Fruit fly (Drosophila melanogaster) whole organism, embryonic: ENCODE data around the gene CG13077.

Source experiments
- Ada2b ChIP-seq: fragments of 200-800 bp; sonication (Bioruptor generic); IDR thresholded peaks from 2 replicates; pipeline ENCODE4 v1.3.6; 2022; ENCODE audit warnings: missing biosample characterization, missing genetic modification characterization
- Adf1 ChIP-seq: fragments of 200-800 bp; sonication (Bioruptor generic); IDR thresholded peaks from 2 replicates; pipeline ENCODE4 v1.3.6; 2022; ENCODE audit warnings: missing biosample characterization, missing genetic modification characterization
- CG10209 ChIP-seq: fragments of 200-800 bp; sonication (Bioruptor generic); optimal IDR thresholded peaks from 3 replicates; lab custom pipeline; 2017; ENCODE audit warnings: missing biosample characterization, mild to moderate bottlenecking, missing genetic modification characterization, missing genetic modification reagents
- CG10462 ChIP-seq: fragments of 200-800 bp; sonication (Bioruptor generic); optimal IDR thresholded peaks from 2 replicates; lab custom pipeline; 2016; ENCODE audit warnings: missing biosample characterization, missing genetic modification characterization
- CG12155 ChIP-seq: fragments of 200-800 bp; sonication (Bioruptor generic); optimal IDR thresholded peaks from 3 replicates; lab custom pipeline; 2016; ENCODE audit warnings: missing biosample characterization, missing genetic modification characterization
- CG13287 ChIP-seq: fragments of 200-800 bp; sonication (Bioruptor generic); IDR thresholded peaks from 2 replicates; pipeline ENCODE4 v1.3.6; 2022; ENCODE audit warnings: missing biosample characterization, missing genetic modification characterization; ENCODE audit not compliant: partially characterized antibody
- CG14014 ChIP-seq: fragments of 200-800 bp; sonication (Bioruptor generic); IDR thresholded peaks from 2 replicates; pipeline ENCODE4 v1.3.6; 2022; ENCODE audit warnings: missing biosample characterization, missing genetic modification characterization
- CG14667 ChIP-seq: fragments of 200-800 bp; sonication (Bioruptor generic); IDR thresholded peaks from 2 replicates; pipeline ENCODE4 v1.3.6; 2022; ENCODE audit warnings: missing biosample characterization, missing genetic modification characterization
- CG17328 ChIP-seq: fragments of 200-800 bp; sonication (Bioruptor generic); IDR thresholded peaks from 2 replicates; pipeline ENCODE4 v1.3.6; 2022; ENCODE audit warnings: missing biosample characterization, missing genetic modification characterization
- CG17912 ChIP-seq: fragments of 200-800 bp; sonication (Bioruptor generic); optimal IDR thresholded peaks from 2 replicates; lab custom pipeline; 2018; ENCODE audit warnings: missing biosample characterization, mild to moderate bottlenecking, missing genetic modification characterization
- CG18599 ChIP-seq: fragments of 200-800 bp; sonication (Bioruptor generic); optimal IDR thresholded peaks from 3 replicates; lab custom pipeline; 2017; ENCODE audit warnings: missing biosample characterization, missing genetic modification characterization, mild to moderate bottlenecking, moderate library complexity, missing genetic modification reagents
- CG2120 ChIP-seq: fragments of 200-800 bp; sonication (Bioruptor generic); optimal IDR thresholded peaks from 3 replicates; lab custom pipeline; 2016; ENCODE audit warnings: missing biosample characterization, missing genetic modification characterization
- CG31441 ChIP-seq: fragments of 200-800 bp; sonication (Bioruptor generic); IDR thresholded peaks from 2 replicates; pipeline ENCODE4 v1.3.6; 2022; ENCODE audit warnings: missing biosample characterization, missing genetic modification characterization
- CG3163 ChIP-seq: fragments of 200-800 bp; sonication (Bioruptor generic); optimal IDR thresholded peaks from 3 replicates; lab custom pipeline; 2016; ENCODE audit warnings: missing biosample characterization, missing genetic modification characterization
- CG3281 ChIP-seq: fragments of 200-800 bp; sonication (Bioruptor generic); optimal IDR thresholded peaks from 3 replicates; lab custom pipeline; 2017; ENCODE audit warnings: missing biosample characterization, mild to moderate bottlenecking, missing genetic modification characterization
- CG3407 ChIP-seq: fragments of 200-800 bp; sonication (Bioruptor generic); optimal IDR thresholded peaks from 2 replicates; lab custom pipeline; 2018; ENCODE audit warnings: missing biosample characterization, mild to moderate bottlenecking, missing genetic modification characterization
- CG34224 ChIP-seq: fragments of 200-800 bp; sonication (Bioruptor generic); IDR thresholded peaks from 3 replicates; pipeline ENCODE4 v1.3.6; 2022; ENCODE audit warnings: missing biosample characterization, missing genetic modification characterization; ENCODE audit not compliant: partially characterized antibody
- CG4424 ChIP-seq: fragments of 200-800 bp; sonication (Bioruptor generic); optimal IDR thresholded peaks from 3 replicates; lab custom pipeline; 2016; ENCODE audit warnings: missing biosample characterization, missing genetic modification characterization
- CG5180 ChIP-seq: fragments of 200-800 bp; sonication (Bioruptor generic); optimal IDR thresholded peaks from 3 replicates; lab custom pipeline; 2017; ENCODE audit warnings: missing biosample characterization, missing genetic modification characterization, mild to moderate bottlenecking, moderate library complexity, missing genetic modification reagents
- CG6175 ChIP-seq: fragments of 200-800 bp; sonication (Bioruptor generic); IDR thresholded peaks from 3 replicates; pipeline ENCODE4 v1.3.6; 2022; ENCODE audit warnings: missing biosample characterization, missing genetic modification characterization
- CG6272 ChIP-seq: fragments of 200-800 bp; sonication (Bioruptor generic); IDR thresholded peaks from 2 replicates; pipeline ENCODE4 v1.3.6; 2022; ENCODE audit warnings: missing biosample characterization, missing genetic modification characterization
- CG8478 ChIP-seq: fragments of >200 bp; optimal IDR thresholded peaks from 2 replicates; lab custom pipeline; 2018
- CG9215 ChIP-seq: fragments of 200-800 bp; sonication (Bioruptor generic); IDR thresholded peaks from 2 replicates; pipeline ENCODE4 v1.3.6; 2022; ENCODE audit warnings: missing biosample characterization, missing genetic modification characterization
- Camta ChIP-seq: fragments of 200-800 bp; sonication (Bioruptor generic); optimal IDR thresholded peaks from 2 replicates; lab custom pipeline; 2016; ENCODE audit warnings: missing biosample characterization, missing genetic modification characterization
- D19B ChIP-seq: fragments of 200-800 bp; sonication (Bioruptor generic); optimal IDR thresholded peaks from 2 replicates; lab custom pipeline; 2017; ENCODE audit warnings: missing biosample characterization, mild to moderate bottlenecking, missing genetic modification characterization
- Dp ChIP-seq: fragments of 200-800 bp; sonication (Bioruptor generic); optimal IDR thresholded peaks from 2 replicates; lab custom pipeline; 2018; ENCODE audit warnings: missing biosample characterization, mild to moderate bottlenecking, missing genetic modification characterization, moderate library complexity
- E2f1 ChIP-seq: fragments of 200-800 bp; sonication (Bioruptor generic); IDR thresholded peaks from 2 replicates; pipeline ENCODE4 v1.3.6; 2022; ENCODE audit warnings: missing biosample characterization, missing genetic modification characterization
- Eip74EF ChIP-seq, 2 experiments: fragments of 200-800 bp in 1 of 2; fragments of >200 bp in 1 of 2; sonication (Bioruptor generic) in 1 of 2; optimal IDR thresholded peaks; 2 replicates each; lab custom pipeline; 2017 to 2019; ENCODE audit warnings: missing biosample characterization in 2 of 2, missing genetic modification characterization in 2 of 2, mild to moderate bottlenecking in 1 of 2, moderate library complexity in 1 of 2
- HLH3B ChIP-seq: fragments of 200-800 bp; sonication (Bioruptor generic); IDR thresholded peaks from 2 replicates; pipeline ENCODE4 v1.3.6; 2022; ENCODE audit warnings: missing biosample characterization, missing genetic modification characterization
- NC2β ChIP-seq: fragments of 200-800 bp; sonication (Bioruptor generic); optimal IDR thresholded peaks from 2 replicates; lab custom pipeline; 2016; ENCODE audit warnings: missing biosample characterization, missing genetic modification characterization
- PHDP ChIP-seq: fragments of 200-800 bp; sonication (Bioruptor generic); optimal IDR thresholded peaks from 3 replicates; lab custom pipeline; 2018; ENCODE audit warnings: missing biosample characterization, mild to moderate bottlenecking, missing genetic modification characterization, moderate library complexity
- Poxn ChIP-seq: fragments of 200-800 bp; sonication (Bioruptor generic); IDR thresholded peaks from 2 replicates; pipeline ENCODE4 v1.3.6; 2022; ENCODE audit warnings: missing biosample characterization, missing genetic modification characterization
- Sin3A ChIP-seq: fragments of >200 bp; optimal IDR thresholded peaks from 2 replicates; lab custom pipeline; 2018
- Sry-δ ChIP-seq: fragments of 200-800 bp; sonication (Bioruptor generic); optimal IDR thresholded peaks from 2 replicates; lab custom pipeline; 2016; ENCODE audit warnings: missing biosample characterization, missing genetic modification characterization
- cas ChIP-seq: fragments of 200-800 bp; sonication (Bioruptor generic); IDR thresholded peaks from 2 replicates; pipeline ENCODE4 v1.3.6; 2022; ENCODE audit warnings: missing biosample characterization, missing genetic modification characterization
- ewg ChIP-seq: fragments of 200-800 bp; sonication (Bioruptor generic); optimal IDR thresholded peaks from 3 replicates; lab custom pipeline; 2017; ENCODE audit warnings: mild to moderate bottlenecking, missing biosample characterization, missing genetic modification reagents, missing genetic modification characterization
- fd64A ChIP-seq: fragments of 200-800 bp; sonication (Bioruptor generic); optimal IDR thresholded peaks from 3 replicates; lab custom pipeline; 2018; ENCODE audit warnings: missing biosample characterization, mild to moderate bottlenecking, missing genetic modification characterization
- gro ChIP-seq: fragments of 200-800 bp; sonication (Bioruptor generic); optimal IDR thresholded peaks from 2 replicates; lab custom pipeline; 2016; ENCODE audit warnings: missing biosample characterization, missing genetic modification characterization
- ind ChIP-seq: fragments of 200-800 bp; sonication (Bioruptor generic); optimal IDR thresholded peaks from 3 replicates; lab custom pipeline; 2016; ENCODE audit warnings: missing biosample characterization, missing genetic modification characterization
- lbe ChIP-seq: fragments of 200-800 bp; sonication (Bioruptor generic); optimal IDR thresholded peaks from 2 replicates; lab custom pipeline; 2016; ENCODE audit warnings: missing biosample characterization, mild to moderate bottlenecking, missing genetic modification characterization
- mam ChIP-seq: fragments of 200-800 bp; sonication (Bioruptor generic); optimal IDR thresholded peaks from 3 replicates; lab custom pipeline; 2016; ENCODE audit warnings: missing biosample characterization, missing genetic modification characterization
- nmo ChIP-seq: fragments of 200-800 bp; sonication (Bioruptor generic); optimal IDR thresholded peaks from 2 replicates; lab custom pipeline; 2018; ENCODE audit warnings: missing biosample characterization, mild to moderate bottlenecking, missing genetic modification characterization, moderate library complexity
- pan ChIP-seq, 4 experiments: fragments of >200 bp in 3 of 4; fragments of 200-800 bp in 1 of 4; sonication (Bioruptor generic) in 1 of 4; optimal IDR thresholded peaks in 3 of 4; IDR thresholded peaks in 1 of 4; 2 replicates each; pipeline versions ENCODE4 v1.3.6 to Lab custom; 2017 to 2022; ENCODE audit warnings: missing biosample characterization in 2 of 4, missing genetic modification characterization in 2 of 4, mixed read lengths in 1 of 4
- slou ChIP-seq: fragments of 200-800 bp; sonication (Bioruptor generic); optimal IDR thresholded peaks from 3 replicates; lab custom pipeline; 2016; ENCODE audit warnings: missing biosample characterization, missing genetic modification characterization
- sna ChIP-seq: fragments of 200-800 bp; sonication (Bioruptor generic); IDR thresholded peaks from 2 replicates; pipeline ENCODE4 v1.3.6; 2022; ENCODE audit warnings: missing biosample characterization, missing genetic modification characterization; ENCODE audit not compliant: partially characterized antibody
- tna ChIP-seq: fragments of 200-800 bp; sonication (Bioruptor generic); IDR thresholded peaks from 2 replicates; pipeline ENCODE4 v1.3.6; 2022; ENCODE audit warnings: missing biosample characterization, missing genetic modification characterization; ENCODE audit not compliant: partially characterized antibody
- unc-4 ChIP-seq: fragments of 200-800 bp; sonication (Bioruptor generic); IDR thresholded peaks from 2 replicates; pipeline ENCODE4 v1.3.6; 2022; ENCODE audit warnings: missing biosample characterization, missing genetic modification characterization; ENCODE audit not compliant: partially characterized antibody
- vfl ChIP-seq: fragments of 200-800 bp; sonication (Bioruptor generic); optimal IDR thresholded peaks from 2 replicates; lab custom pipeline; 2016; ENCODE audit warnings: missing biosample characterization, missing genetic modification characterization

The CG13077 gene

dm6 chr2L:19572496-19573317 is 7.0 kb downstream of the CG13077 start (continued):
- TF ChIP-seq Eip74EF (GFP tag; optimal IDR thresholded peaks at IDR 0.05; lab: Kevin White, UChicago) (peak in 1 of 2 experiments; percentile 66), vfl (GFP tag; lab: Kevin White, UChicago) (peak; percentile 50), slou (peak; percentile 37), ind (GFP tag; lab: Kevin White, UChicago) (peak; percentile 71), CG14667 (GFP tag; lab: Robert Waterston, UW) (peak; percentile 43; the same call in 1 of the 2 replicates), Ada2b (GFP tag; lab: Robert Waterston, UW) (0 out of 2 replicates have a peak, but pooled peaks have one; percentile 5), HLH3B (GFP tag; lab: Robert Waterston, UW) (0 out of 2 replicates have a peak, but pooled peaks have one; percentile 39), CG3281 (GFP tag; lab: Kevin White, UChicago) (peak; percentile 78), E2f1 (GFP tag; lab: Robert Waterston, UW) (peak; percentile 41; the same call in 1 of the 2 replicates), CG18599 (GFP tag; lab: Kevin White, UChicago) (peak; percentile 87), CG5180 (GFP tag; lab: Kevin White, UChicago) (peak; percentile 24), CG9215 (peak; percentile 63), Poxn (no peak), CG6175 (GFP tag; lab: Robert Waterston, UW) (no peak), D19B (GFP tag; lab: Kevin White, UChicago) (peak; percentile 100), unc-4 (GFP tag; lab: Robert Waterston, UW) (no peak), CG12155 (peak; percentile 68), CG4424 (GFP tag; lab: Kevin White, UChicago) (peak; percentile 42), Dp (no peak), CG14014 (GFP tag; lab: Robert Waterston, UW) (peak; percentile 62), CG31441 (GFP tag; lab: Robert Waterston, UW) (peak; percentile 67), gro (GFP tag; lab: Kevin White, UChicago) (peak; percentile 73), CG13287 (GFP tag; lab: Robert Waterston, UW) (no peak; the same call in 1 of the 2 replicates), CG17912 (no peak), ewg (GFP tag; lab: Kevin White, UChicago) (no peak), pan (optimal IDR thresholded peaks at IDR 0.05; lab: Kevin White, UChicago) (peak in 1 of 2 experiments; percentile 62), pan (GFP tag; optimal IDR thresholded peaks at IDR 0.05 in 1 of 2, IDR thresholded peaks at IDR 0.05 in 1 of 2) (no peak), CG8478 (lab: Kevin White, UChicago) (no peak), Adf1 (GFP tag; lab: Robert Waterston, UW) (no peak; the same call in 1 of the 2 replicates), nmo (GFP tag; lab: Kevin White, UChicago) (peak; percentile 52), CG17328 (GFP tag; lab: Robert Waterston, UW) (no peak), PHDP (tag; lab: Kevin White, UChicago) (peak; percentile 78), Camta (GFP tag; lab: Kevin White, UChicago) (peak; percentile 63), CG3163 (no peak), Sin3A (lab: Kevin White, UChicago) (no peak), lbe (GFP tag; lab: Kevin White, UChicago) (peak; percentile 93), cas (GFP tag; lab: Robert Waterston, UW) (no peak), CG10462 (GFP tag; lab: Kevin White, UChicago) (no peak), NC2β (GFP tag; lab: Kevin White, UChicago) (peak; percentile 24), CG3407 (peak; percentile 30), mam (peak; percentile 73), Sry-δ (GFP tag; lab: Kevin White, UChicago) (peak; percentile 2), sna (GFP tag; lab: Robert Waterston, UW) (no peak), tna (GFP tag; lab: Robert Waterston, UW) (no peak), CG10209 (GFP tag; lab: Kevin White, UChicago) (peak; percentile 75), CG6272 (GFP tag; lab: Robert Waterston, UW) (no peak), fd64A (GFP tag; lab: Kevin White, UChicago) (no peak), CG2120 (GFP tag; lab: Kevin White, UChicago) (peak; percentile 90), CG34224 (GFP tag; lab: Robert Waterston, UW) (no peak; the same call in 2 of the 3 replicates)
